Worm (Caenorhabditis elegans) whole organism, L3 larva: ENCODE results near the gene grd-6.
A peak's percentile ranks its signal among the peaks of the same experiment; 100 is the strongest.

Experiments
- ceh-16 ChIP-seq: sonication (generic microtip); optimal IDR thresholded peaks from 2 replicates; lab custom pipeline; 2017; ENCODE audit warnings: missing biosample characterization, missing genetic modification characterization
- ceh-82 ChIP-seq: fragments of 150-350 bp; optimal IDR thresholded peaks from 2 replicates; lab custom pipeline; 2014; ENCODE audit warnings: missing biosample characterization, missing genetic modification characterization
- ceh-9 ChIP-seq: sonication (generic microtip); optimal IDR thresholded peaks from 2 replicates; lab custom pipeline; 2018; ENCODE audit warnings: missing biosample characterization, missing genetic modification characterization
- daf-12 ChIP-seq: fragments of 150-350 bp; optimal IDR thresholded peaks from 2 replicates; lab custom pipeline; 2014; ENCODE audit warnings: missing biosample characterization, missing genetic modification reagents, missing genetic modification characterization
- egl-5 ChIP-seq: fragments of 150-350 bp; optimal IDR thresholded peaks from 2 replicates; lab custom pipeline; 2017; ENCODE audit warnings: missing biosample characterization, missing genetic modification reagents, missing genetic modification characterization, inconsistent platforms
- elt-1 ChIP-seq: fragments of 150-350 bp; optimal IDR thresholded peaks from 2 replicates; lab custom pipeline; 2014; ENCODE audit warnings: missing biosample characterization, missing genetic modification characterization
- elt-2 ChIP-seq: sonication (generic microtip); optimal IDR thresholded peaks from 2 replicates; lab custom pipeline; 2016; ENCODE audit warnings: missing genetic modification reagents, mild to moderate bottlenecking, missing genetic modification characterization, missing compliant biosample characterization
- fkh-10 ChIP-seq: sonication (generic microtip); optimal IDR thresholded peaks from 2 replicates; lab custom pipeline; 2017; ENCODE audit warnings: missing biosample characterization, missing genetic modification reagents, missing genetic modification characterization
- fos-1 ChIP-seq: fragments of 150-350 bp; optimal IDR thresholded peaks from 2 replicates; lab custom pipeline; 2014; ENCODE audit warnings: missing biosample characterization, missing genetic modification characterization
- hmg-11 ChIP-seq: sonication (generic microtip); optimal IDR thresholded peaks from 2 replicates; lab custom pipeline; 2016; ENCODE audit warnings: missing genetic modification characterization, missing compliant biosample characterization
- jun-1 ChIP-seq: fragments of 150-350 bp; optimal IDR thresholded peaks from 2 replicates; lab custom pipeline; 2014; ENCODE audit warnings: missing biosample characterization, missing genetic modification reagents, missing genetic modification characterization
- lsy-12 ChIP-seq: sonication (generic microtip); optimal IDR thresholded peaks from 2 replicates; lab custom pipeline; 2016; ENCODE audit warnings: mild to moderate bottlenecking, missing genetic modification characterization, missing compliant biosample characterization
- mdl-1 ChIP-seq: fragments of 150-350 bp; optimal IDR thresholded peaks from 2 replicates; lab custom pipeline; 2014; ENCODE audit warnings: missing biosample characterization, missing genetic modification characterization
- nfya-1 ChIP-seq: sonication (generic microtip); optimal IDR thresholded peaks from 2 replicates; lab custom pipeline; 2017; ENCODE audit warnings: missing genetic modification characterization, mild to moderate bottlenecking, missing compliant biosample characterization, antibody characterized with exemption, moderate library complexity; ENCODE audit not compliant: insufficient read depth
- nhr-11 ChIP-seq: fragments of 150-350 bp; optimal IDR thresholded peaks from 2 replicates; lab custom pipeline; 2014; ENCODE audit warnings: missing biosample characterization, missing genetic modification characterization
- nhr-25 ChIP-seq: sonication (generic microtip); optimal IDR thresholded peaks from 2 replicates; lab custom pipeline; 2017; ENCODE audit warnings: missing biosample characterization, missing genetic modification characterization
- nhr-28 ChIP-seq: fragments of 150-350 bp; optimal IDR thresholded peaks from 2 replicates; lab custom pipeline; 2014; ENCODE audit warnings: missing biosample characterization, missing genetic modification characterization
- nhr-43 ChIP-seq: sonication (generic microtip); optimal IDR thresholded peaks from 2 replicates; lab custom pipeline; 2016; ENCODE audit warnings: mild to moderate bottlenecking, missing genetic modification characterization, missing compliant biosample characterization; ENCODE audit not compliant: poor library complexity, severe bottlenecking
- nhr-76 ChIP-seq: fragments of 150-350 bp; sonication (generic microtip); optimal IDR thresholded peaks from 5 replicates; lab custom pipeline; 2014; ENCODE audit warnings: missing biosample characterization, missing genetic modification characterization
- nhr-77 ChIP-seq: fragments of 150-350 bp; optimal IDR thresholded peaks from 2 replicates; lab custom pipeline; 2014; ENCODE audit warnings: missing biosample characterization, missing genetic modification characterization
- pqm-1 ChIP-seq: fragments of 150-350 bp; optimal IDR thresholded peaks from 2 replicates; lab custom pipeline; 2017; ENCODE audit warnings: missing biosample characterization, missing genetic modification characterization, inconsistent platforms
- skn-1 ChIP-seq: fragments of 150-350 bp; optimal IDR thresholded peaks from 2 replicates; lab custom pipeline; 2014; ENCODE audit warnings: missing biosample characterization, missing genetic modification characterization
- tbx-2 ChIP-seq: sonication (generic microtip); optimal IDR thresholded peaks from 2 replicates; lab custom pipeline; 2016; ENCODE audit warnings: mild to moderate bottlenecking, missing genetic modification characterization, missing compliant biosample characterization
- unc-62 ChIP-seq: fragments of 150-350 bp; sonication (generic microtip); optimal IDR thresholded peaks from 4 replicates; lab custom pipeline; 2014; ENCODE audit warnings: missing biosample characterization, missing genetic modification reagents, missing genetic modification characterization
- zag-1 ChIP-seq: fragments of 150-350 bp; optimal IDR thresholded peaks from 2 replicates; lab custom pipeline; 2014; ENCODE audit warnings: missing biosample characterization, missing genetic modification characterization

Gene grd-6

DNA sequence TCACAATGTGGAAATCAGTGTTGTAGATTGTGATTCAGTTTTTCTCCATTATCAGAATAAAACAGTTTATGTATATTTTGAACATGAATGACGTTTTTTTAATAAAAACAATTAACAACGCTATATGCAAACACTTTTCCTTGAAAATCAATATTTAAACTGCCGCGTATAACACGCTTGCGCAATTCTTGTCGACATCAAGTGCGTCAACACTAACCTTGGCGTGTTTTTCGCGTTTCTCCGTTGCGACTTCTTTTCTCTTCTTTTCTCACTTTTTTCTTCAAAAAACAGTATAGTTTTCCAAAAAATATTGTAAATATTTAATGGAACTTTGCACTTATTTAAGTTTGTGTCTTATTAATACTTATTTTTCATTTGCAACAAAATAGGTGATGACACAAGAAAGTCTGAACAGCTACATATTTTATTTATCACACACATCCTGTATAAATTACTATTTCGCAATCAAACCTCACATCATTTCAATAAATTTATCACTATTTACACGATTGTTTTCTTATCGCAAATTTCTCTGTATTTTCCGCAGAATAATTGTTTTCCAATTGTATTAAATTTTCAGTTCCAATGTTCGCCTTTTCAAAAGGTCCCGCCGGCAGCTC, 46.3 kb upstream of the grd-6 start, which contains the start of gene spas-1 (continued):
- TF ChIP-seq lsy-12 (tag; lab: Kevin White, UChicago) (peak; percentile 73), zag-1 (tag; lab: Kevin White, UChicago) (no peak)

DNA sequence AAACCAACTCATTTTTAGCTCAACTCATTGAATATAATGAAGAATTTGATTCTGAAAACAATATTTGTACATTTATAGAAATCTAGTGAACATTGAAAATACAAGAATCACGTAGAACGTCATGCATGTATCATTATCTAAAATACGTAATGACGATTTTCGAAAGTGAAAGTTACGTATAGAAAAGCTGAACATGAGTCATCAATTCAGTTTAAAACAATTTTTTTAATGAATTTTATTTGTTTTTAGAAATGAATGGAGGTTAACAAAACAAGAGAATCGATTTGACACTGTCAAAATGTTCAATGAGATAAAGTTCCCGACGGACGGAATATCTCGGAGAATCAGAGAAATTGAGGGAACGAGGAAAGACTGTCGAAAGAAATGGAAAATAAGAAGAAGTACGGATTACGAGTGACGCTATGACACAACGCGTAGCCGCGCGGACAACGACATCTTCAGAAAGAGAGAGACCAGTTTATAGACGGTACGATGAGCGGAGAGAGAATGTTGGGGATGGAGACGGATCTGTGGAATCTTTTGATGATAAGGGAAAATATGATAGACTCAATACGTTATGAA, 39.9 kb upstream of the grd-6 start, which contains the start of gene ptr-1:
TSS of gene ptr-1 (minus strand) at position 51 of the 582 bp plus-strand sequence.
- TF ChIP-seq elt-1 (tag; lab: Kevin White, UChicago) (no peak), nhr-28 (tag; lab: Kevin White, UChicago) (no peak), ceh-82 (tag; lab: Kevin White, UChicago) (no peak), tbx-2 (tag; lab: Kevin White, UChicago) (no peak), nhr-77 (tag; lab: Kevin White, UChicago) (no peak), nhr-43 (tag; lab: Kevin White, UChicago) (no peak), mdl-1 (no peak), jun-1 (tag; lab: Kevin White, UChicago) (no peak), skn-1 (tag; lab: Kevin White, UChicago) (no peak)
- TF ChIP-seq, all 47 proteins: peak for 0

DNA sequence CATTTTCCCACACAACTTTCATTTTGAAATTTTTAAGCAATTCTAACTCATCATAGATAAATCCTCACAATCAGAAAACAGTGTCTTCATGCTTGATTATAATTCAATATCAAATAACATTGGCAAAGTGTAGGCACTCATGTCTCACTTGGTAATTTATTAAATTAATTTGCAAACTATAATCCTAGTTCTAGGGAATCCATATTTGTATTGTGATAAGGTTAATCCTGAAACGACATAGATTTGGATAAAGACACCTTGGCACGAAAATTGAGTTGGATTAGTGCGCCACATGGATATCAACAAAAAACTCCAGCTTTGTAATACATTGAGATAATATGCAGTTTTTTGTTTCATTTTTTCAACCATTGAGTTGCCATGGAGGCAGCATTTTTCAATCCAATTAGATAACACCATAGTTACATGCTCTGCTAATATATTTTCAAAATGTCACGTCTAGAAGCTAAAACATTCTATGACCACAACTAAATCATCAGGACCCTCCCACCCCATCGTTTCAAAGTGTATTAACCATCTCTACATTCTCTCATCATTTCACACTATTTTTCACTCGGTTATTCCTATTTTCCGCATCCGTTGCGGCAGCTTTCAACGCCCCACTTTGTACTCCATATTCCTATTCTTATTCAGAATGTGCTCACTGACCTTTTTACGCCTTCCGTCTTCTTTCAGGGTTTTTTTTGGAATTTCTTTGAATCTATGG, 37.8 kb upstream of the grd-6 start:
- no peak for TF ChIP-seq unc-62 (GFP tag; lab: Kevin White, UChicago)
- no peak for TF ChIP-seq elt-2 (tag; lab: Kevin White, UChicago)
- no peak for TF ChIP-seq pqm-1 (tag; lab: Kevin White, UChicago)
- TF ChIP-seq fos-1 (tag; lab: Kevin White, UChicago): no peak
- no peak for TF ChIP-seq ceh-9
- no peak for TF ChIP-seq nhr-43 (tag; lab: Kevin White, UChicago)
- TF ChIP-seq, all 47 proteins: peak for 0

ce11 chrV:9186028-9186427, 35.6 kb upstream of the grd-6 start:
- no peak for TF ChIP-seq ceh-16 (tag; lab: Kevin White, UChicago)
- no peak for TF ChIP-seq egl-5 (tag; lab: Kevin White, UChicago)
- no peak for TF ChIP-seq mdl-1
- TF ChIP-seq nfya-1 (tag; lab: Kevin White, UChicago): no peak
- no peak for TF ChIP-seq daf-12

- TF ChIP-seq nfya-1 (tag; lab: Kevin White, UChicago) (peak; percentile 32), nhr-11 (tag; lab: Kevin White, UChicago) (no peak), hmg-11 (tag; lab: Kevin White, UChicago) (peak; percentile 43), ceh-82 (tag; lab: Kevin White, UChicago) (no peak)
- TF ChIP-seq, all 47 proteins: peak for 2
Observed at ce11 chrV:9191406-9191805, 30.3 kb upstream of the grd-6 start, which contains the start of gene sphr-1. sphr-1 (plus strand) TSS chrV:9191610.

ce11 chrV:9194055-9194454, 27.6 kb upstream of the grd-6 start:
- TF ChIP-seq daf-12 (no peak), fkh-10 (GFP tag; lab: Kevin White, UChicago) (peak; percentile 17)

DNA sequence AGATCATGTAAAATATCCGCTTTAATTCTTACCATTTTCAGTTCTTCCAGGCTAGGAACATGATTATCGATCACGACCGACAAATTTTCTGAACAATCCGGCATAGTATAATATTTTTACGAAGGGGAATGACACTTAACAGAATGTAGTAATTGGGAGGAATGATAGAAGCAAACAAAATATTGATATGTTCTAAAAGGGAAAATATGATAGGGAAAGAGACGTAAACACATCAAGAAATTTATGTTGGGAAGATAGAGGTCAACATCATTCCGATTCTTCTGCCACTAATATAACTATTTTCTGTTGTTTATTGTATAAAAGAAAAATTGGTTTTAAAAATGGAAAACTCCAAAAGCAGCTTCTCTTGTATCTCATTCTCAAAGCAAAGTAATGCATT, 24.5 kb upstream of the grd-6 start, which contains the start of gene C24B5.4:
TSS of gene C24B5.4 (minus strand) at position 206 of the 400 bp plus-strand sequence.
- no peak for TF ChIP-seq hmg-11 (tag; lab: Kevin White, UChicago)
- no peak for TF ChIP-seq egl-5 (tag; lab: Kevin White, UChicago)
- TF ChIP-seq elt-2 (tag; lab: Kevin White, UChicago): peak; percentile 6
- TF ChIP-seq nhr-25: no peak
- no peak for TF ChIP-seq nhr-76
